Fruit fly (Drosophila melanogaster): ENCODE results near the gene CG13083.

The CG13083 gene

DNA sequence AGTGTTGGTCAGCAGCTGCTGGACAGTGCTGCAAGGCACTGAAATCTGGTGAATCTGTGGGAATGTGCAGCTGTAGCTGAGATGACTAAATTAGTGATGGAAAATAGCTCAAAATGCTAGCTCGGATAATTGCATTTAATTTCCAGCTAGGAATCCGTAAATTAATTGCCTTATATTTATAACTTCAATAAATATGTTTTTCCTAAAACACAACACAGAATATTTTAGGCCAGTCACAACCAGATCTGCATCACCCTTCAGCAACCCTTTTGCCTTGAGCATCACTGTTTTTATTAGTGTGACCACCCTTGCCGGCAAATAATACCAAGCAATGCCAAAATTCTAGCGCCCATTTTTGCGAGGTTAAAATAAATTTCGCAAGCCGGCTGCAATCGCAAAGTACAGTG is 42.6 kb upstream of the CG13083 start, which contains the start of gene Hs2st (continued):
- TF ChIP-seq CG10274 (GFP tag; optimal IDR thresholded peaks at IDR 0.05) (peak; percentile 66), dysf (GFP tag; IDR thresholded peaks at IDR 0.05) (peak; percentile 94), jigr1 (GFP tag; IDR thresholded peaks at IDR 0.05) (peak; percentile 85; the same call in 2 of the 3 replicates), CG2120 (GFP tag; optimal IDR thresholded peaks at IDR 0.05) (peak; percentile 98), ATbp (GFP tag; optimal IDR thresholded peaks at IDR 0.05) (peak; percentile 78), eyg (GFP tag; optimal IDR thresholded peaks at IDR 0.05) (peak; percentile 84), CG10543 (GFP tag; optimal IDR thresholded peaks at IDR 0.05) (peak; percentile 91), nmo (GFP tag; optimal IDR thresholded peaks at IDR 0.05) (peak; percentile 97), oc (tag; optimal IDR thresholded peaks at IDR 0.05) (peak; percentile 65), sisA (GFP tag; IDR thresholded peaks at IDR 0.05) (peak; percentile 96), CG6765 (GFP tag; optimal IDR thresholded peaks at IDR 0.05) (peak; percentile 71), lbe (GFP tag; optimal IDR thresholded peaks at IDR 0.05) (peak; percentile 85), Abd-B (GFP tag; optimal IDR thresholded peaks at IDR 0.05) (peak; percentile 94), Poxn (GFP tag; IDR thresholded peaks at IDR 0.05) (peak; percentile 91), CG10209 (GFP tag; optimal IDR thresholded peaks at IDR 0.05) (peak; percentile 94), CG10321 (GFP tag; IDR thresholded peaks at IDR 0.05) (peak; percentile 57; the same call in 1 of the 2 replicates), Med (GFP tag) (peak; percentile 99), ro (GFP tag; IDR thresholded peaks at IDR 0.05) (peak; percentile 70), CG7987 (GFP tag; optimal IDR thresholded peaks at IDR 0.05) (peak; percentile 87), D19B (GFP tag; optimal IDR thresholded peaks at IDR 0.05) (peak; percentile 80), p53 (GFP tag; optimal IDR thresholded peaks at IDR 0.05) (peak; percentile 88), Meics (GFP tag; optimal IDR thresholded peaks at IDR 0.05) (peak; percentile 88), CG15479 (GFP tag; optimal IDR thresholded peaks at IDR 0.05) (peak; percentile 93), emc (GFP tag; optimal IDR thresholded peaks at IDR 0.05) (peak; percentile 84), ab (GFP tag; optimal IDR thresholded peaks at IDR 0.05) (peak; percentile 92), Nf-YA (GFP tag; IDR thresholded peaks at IDR 0.05) (peak; percentile 65; the same call in 1 of the 2 replicates), ERR (GFP tag; optimal IDR thresholded peaks at IDR 0.05) (peak; percentile 87), Hmr (GFP tag; optimal IDR thresholded peaks at IDR 0.05) (peak; percentile 95), Dip2 (GFP tag; IDR thresholded peaks at IDR 0.05) (peak; percentile 39; the same call in 1 of the 2 replicates), TFAM (GFP tag; optimal IDR thresholded peaks at IDR 0.05) (no peak), CG17328 (GFP tag; IDR thresholded peaks at IDR 0.05) (peak; percentile 88), Dp (GFP tag; optimal IDR thresholded peaks at IDR 0.05) (peak; percentile 67), unc-4 (GFP tag; IDR thresholded peaks at IDR 0.05; ENCODE audit: partially characterized antibody) (0 out of 2 replicates have a peak, but pooled peaks have one; percentile 44), dmrt99B (tag; optimal IDR thresholded peaks at IDR 0.05) (peak; percentile 86), zen (tag; optimal IDR thresholded peaks at IDR 0.05) (peak; percentile 90), Hsf (GFP tag; optimal IDR thresholded peaks at IDR 0.05) (peak; percentile 97), CG18619 (GFP tag; optimal IDR thresholded peaks at IDR 0.05) (peak; percentile 90), gem (tag; optimal IDR thresholded peaks at IDR 0.05) (peak; percentile 94), Xrp1 (GFP tag; IDR thresholded peaks at IDR 0.05) (peak; percentile 94), Optix (GFP tag; IDR thresholded peaks at IDR 0.05) (peak; percentile 90), CG33213 (GFP tag; optimal IDR thresholded peaks at IDR 0.05) (peak; percentile 93), pan (optimal IDR thresholded peaks at IDR 0.05) (no peak), pan (GFP tag; optimal IDR thresholded peaks at IDR 0.05 in 1 of 2, IDR thresholded peaks at IDR 0.05 in 1 of 2) (peak in 1 of 2 experiments; percentile 93), CG10431 (GFP tag; optimal IDR thresholded peaks at IDR 0.05) (peak; percentile 73), wor (GFP tag; IDR thresholded peaks at IDR 0.05) (peak; percentile 89), jing (GFP tag; optimal IDR thresholded peaks at IDR 0.05) (peak; percentile 74), Oaz (GFP tag; IDR thresholded peaks at IDR 0.05) (peak; percentile 87), cas (GFP tag; IDR thresholded peaks at IDR 0.05) (peak; percentile 89), CG4707 (GFP tag; optimal IDR thresholded peaks at IDR 0.05) (peak; percentile 24), CG18262 (tag; optimal IDR thresholded peaks at IDR 0.05) (peak; percentile 84), CG4854 (GFP tag; optimal IDR thresholded peaks at IDR 0.05) (peak; percentile 88)

All from whole organism, embryonic.